Worm (Caenorhabditis elegans): ENCODE measurements around the gene bgal-2.

DNA sequence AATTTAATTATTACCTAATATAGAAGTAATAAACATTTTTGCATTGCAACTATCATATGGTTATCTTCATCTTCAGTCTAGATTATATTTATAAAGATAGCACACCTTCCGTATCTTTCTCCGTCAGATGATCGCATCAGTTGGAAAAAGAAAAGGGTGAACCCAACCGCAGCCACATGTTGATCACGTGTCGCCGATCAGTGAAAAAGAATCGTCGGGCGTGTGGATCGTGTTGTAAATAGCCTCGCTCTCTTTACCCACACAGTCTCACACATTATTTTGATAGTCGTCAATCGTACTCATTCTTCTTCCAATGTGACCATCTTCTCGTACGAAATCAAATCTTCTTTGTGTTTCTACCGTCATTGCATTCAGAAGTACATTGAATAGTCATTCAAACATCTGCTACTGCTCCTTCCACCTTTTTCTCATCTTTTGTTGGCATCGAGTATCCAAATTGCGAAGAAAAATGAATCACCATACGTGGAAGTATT is 40.3 kb upstream of the bgal-2 start:
- TF ChIP-seq aly-2 (tag; optimal IDR thresholded peaks at IDR 0.05): no peak
- TF ChIP-seq blmp-1 (tag; optimal IDR thresholded peaks at IDR 0.05; ENCODE audit: insufficient read depth): peak; percentile 93
- no peak for TF ChIP-seq nhr-11 (tag; optimal IDR thresholded peaks at IDR 0.05)
- no peak for TF ChIP-seq nhr-23 (tag; optimal IDR thresholded peaks at IDR 0.05)
- peak; percentile 95 for TF ChIP-seq ztf-4 (tag; optimal IDR thresholded peaks at IDR 0.05)
